Worm (Caenorhabditis elegans) whole organism, L3 larva: ENCODE measurements around the gene ndx-2.

ENCODE experiments used
- R02D3.7 ChIP-seq: fragments of 150-350 bp; optimal IDR thresholded peaks from 2 replicates; lab custom pipeline; 2014; ENCODE audit warnings: missing biosample characterization, missing genetic modification characterization
- ZK546.5 ChIP-seq: sonication (generic microtip); optimal IDR thresholded peaks from 2 replicates; lab custom pipeline; 2017; ENCODE audit warnings: missing biosample characterization, missing genetic modification characterization
- aly-2 ChIP-seq: fragments of 150-350 bp; optimal IDR thresholded peaks from 2 replicates; lab custom pipeline; 2014; ENCODE audit warnings: missing biosample characterization, missing genetic modification characterization
- ama-1 ChIP-seq: fragments of 150-350 bp; optimal IDR thresholded peaks from 2 replicates; lab custom pipeline; 2018
- ceh-16 ChIP-seq: sonication (generic microtip); optimal IDR thresholded peaks from 2 replicates; lab custom pipeline; 2017; ENCODE audit warnings: missing biosample characterization, missing genetic modification characterization
- ceh-28 ChIP-seq: fragments of 150-350 bp; optimal IDR thresholded peaks from 2 replicates; lab custom pipeline; 2014; ENCODE audit warnings: missing biosample characterization, missing genetic modification reagents, missing genetic modification characterization
- ceh-82 ChIP-seq: fragments of 150-350 bp; optimal IDR thresholded peaks from 2 replicates; lab custom pipeline; 2014; ENCODE audit warnings: missing biosample characterization, missing genetic modification characterization
- ceh-9 ChIP-seq: sonication (generic microtip); optimal IDR thresholded peaks from 2 replicates; lab custom pipeline; 2018; ENCODE audit warnings: missing biosample characterization, missing genetic modification characterization
- daf-12 ChIP-seq: fragments of 150-350 bp; optimal IDR thresholded peaks from 2 replicates; lab custom pipeline; 2014; ENCODE audit warnings: missing biosample characterization, missing genetic modification reagents, missing genetic modification characterization
- egl-27 ChIP-seq: sonication (generic microtip); optimal IDR thresholded peaks from 4 replicates; lab custom pipeline; 2017; ENCODE audit warnings: missing biosample characterization, missing genetic modification reagents, missing genetic modification characterization
- egl-5 ChIP-seq: fragments of 150-350 bp; optimal IDR thresholded peaks from 2 replicates; lab custom pipeline; 2017; ENCODE audit warnings: missing biosample characterization, missing genetic modification reagents, missing genetic modification characterization, inconsistent platforms
- elt-1 ChIP-seq: fragments of 150-350 bp; optimal IDR thresholded peaks from 2 replicates; lab custom pipeline; 2014; ENCODE audit warnings: missing biosample characterization, missing genetic modification characterization
- elt-2 ChIP-seq: sonication (generic microtip); optimal IDR thresholded peaks from 2 replicates; lab custom pipeline; 2016; ENCODE audit warnings: missing genetic modification reagents, mild to moderate bottlenecking, missing genetic modification characterization, missing compliant biosample characterization
- elt-3 ChIP-seq, 3 experiments: fragments of 150-350 bp in 1 of 3; sonication (generic microtip) in 2 of 3; optimal IDR thresholded peaks; 2 replicates in 2 of 3; 4 replicates in 1 of 3; lab custom pipeline; 2014 to 2017; ENCODE audit warnings: missing biosample characterization in 3 of 3, missing genetic modification characterization in 3 of 3
- eor-1 ChIP-seq, 2 experiments: fragments of 150-350 bp; optimal IDR thresholded peaks; 2 replicates each; lab custom pipeline; 2014 to 2018; ENCODE audit warnings: missing biosample characterization in 2 of 2, missing genetic modification characterization in 2 of 2
- fkh-10 ChIP-seq: sonication (generic microtip); optimal IDR thresholded peaks from 2 replicates; lab custom pipeline; 2017; ENCODE audit warnings: missing biosample characterization, missing genetic modification reagents, missing genetic modification characterization
- fkh-2 ChIP-seq: fragments of 150-350 bp; optimal IDR thresholded peaks from 2 replicates; lab custom pipeline; 2014; ENCODE audit warnings: missing biosample characterization, missing genetic modification reagents, missing genetic modification characterization
- fos-1 ChIP-seq: fragments of 150-350 bp; optimal IDR thresholded peaks from 2 replicates; lab custom pipeline; 2014; ENCODE audit warnings: missing biosample characterization, missing genetic modification characterization
- hmg-11 ChIP-seq: sonication (generic microtip); optimal IDR thresholded peaks from 2 replicates; lab custom pipeline; 2016; ENCODE audit warnings: missing genetic modification characterization, missing compliant biosample characterization
- jun-1 ChIP-seq: fragments of 150-350 bp; optimal IDR thresholded peaks from 2 replicates; lab custom pipeline; 2014; ENCODE audit warnings: missing biosample characterization, missing genetic modification reagents, missing genetic modification characterization
- lin-15B ChIP-seq: fragments of 150-350 bp; optimal IDR thresholded peaks from 2 replicates; lab custom pipeline; 2014; ENCODE audit warnings: missing biosample characterization, missing genetic modification characterization
- lin-39 ChIP-seq: fragments of 150-350 bp; optimal IDR thresholded peaks from 2 replicates; lab custom pipeline; 2018; ENCODE audit warnings: missing biosample characterization, missing genetic modification reagents, missing genetic modification characterization
- lsy-12 ChIP-seq: sonication (generic microtip); optimal IDR thresholded peaks from 2 replicates; lab custom pipeline; 2016; ENCODE audit warnings: mild to moderate bottlenecking, missing genetic modification characterization, missing compliant biosample characterization
- mdl-1 ChIP-seq: fragments of 150-350 bp; optimal IDR thresholded peaks from 2 replicates; lab custom pipeline; 2014; ENCODE audit warnings: missing biosample characterization, missing genetic modification characterization
- mml-1 ChIP-seq: fragments of 150-350 bp; sonication (generic microtip); optimal IDR thresholded peaks from 3 replicates; lab custom pipeline; 2014; ENCODE audit warnings: missing biosample characterization, missing genetic modification characterization
- nfya-1 ChIP-seq: sonication (generic microtip); optimal IDR thresholded peaks from 2 replicates; lab custom pipeline; 2017; ENCODE audit warnings: missing genetic modification characterization, mild to moderate bottlenecking, missing compliant biosample characterization, antibody characterized with exemption, moderate library complexity; ENCODE audit not compliant: insufficient read depth
- nhr-11 ChIP-seq: fragments of 150-350 bp; optimal IDR thresholded peaks from 2 replicates; lab custom pipeline; 2014; ENCODE audit warnings: missing biosample characterization, missing genetic modification characterization
- nhr-12 ChIP-seq: fragments of 150-350 bp; optimal IDR thresholded peaks from 2 replicates; lab custom pipeline; 2014; ENCODE audit warnings: missing biosample characterization, missing genetic modification characterization
- nhr-23 ChIP-seq: fragments of 150-350 bp; optimal IDR thresholded peaks from 2 replicates; lab custom pipeline; 2014; ENCODE audit warnings: missing biosample characterization, missing genetic modification reagents, missing genetic modification characterization
- nhr-237 ChIP-seq: fragments of 150-350 bp; optimal IDR thresholded peaks from 2 replicates; lab custom pipeline; 2014; ENCODE audit warnings: missing biosample characterization, missing genetic modification characterization
- nhr-25 ChIP-seq: sonication (generic microtip); optimal IDR thresholded peaks from 2 replicates; lab custom pipeline; 2017; ENCODE audit warnings: missing biosample characterization, missing genetic modification characterization
- nhr-28 ChIP-seq: fragments of 150-350 bp; optimal IDR thresholded peaks from 2 replicates; lab custom pipeline; 2014; ENCODE audit warnings: missing biosample characterization, missing genetic modification characterization
- nhr-43 ChIP-seq: sonication (generic microtip); optimal IDR thresholded peaks from 2 replicates; lab custom pipeline; 2016; ENCODE audit warnings: mild to moderate bottlenecking, missing genetic modification characterization, missing compliant biosample characterization; ENCODE audit not compliant: poor library complexity, severe bottlenecking
- nhr-67 ChIP-seq: fragments of 150-350 bp; optimal IDR thresholded peaks from 2 replicates; lab custom pipeline; 2014; ENCODE audit warnings: missing biosample characterization, missing genetic modification characterization
- nhr-76 ChIP-seq: fragments of 150-350 bp; sonication (generic microtip); optimal IDR thresholded peaks from 5 replicates; lab custom pipeline; 2014; ENCODE audit warnings: missing biosample characterization, missing genetic modification characterization
- nhr-77 ChIP-seq: fragments of 150-350 bp; optimal IDR thresholded peaks from 2 replicates; lab custom pipeline; 2014; ENCODE audit warnings: missing biosample characterization, missing genetic modification characterization
- pha-4 ChIP-seq: fragments of 150-350 bp; optimal IDR thresholded peaks from 2 replicates; lab custom pipeline; 2014; ENCODE audit warnings: missing biosample characterization, missing genetic modification reagents, missing genetic modification characterization
- pqm-1 ChIP-seq: fragments of 150-350 bp; optimal IDR thresholded peaks from 2 replicates; lab custom pipeline; 2017; ENCODE audit warnings: missing biosample characterization, missing genetic modification characterization, inconsistent platforms
- sea-2 ChIP-seq: fragments of 150-350 bp; sonication (generic microtip); optimal IDR thresholded peaks from 4 replicates; lab custom pipeline; 2014; ENCODE audit warnings: missing biosample characterization, missing genetic modification reagents, missing genetic modification characterization
- skn-1 ChIP-seq: fragments of 150-350 bp; optimal IDR thresholded peaks from 2 replicates; lab custom pipeline; 2014; ENCODE audit warnings: missing biosample characterization, missing genetic modification characterization
- snpc-4 ChIP-seq: fragments of 150-350 bp; optimal IDR thresholded peaks from 2 replicates; lab custom pipeline; 2014; ENCODE audit warnings: missing biosample characterization, missing genetic modification characterization
- tbx-2 ChIP-seq: sonication (generic microtip); optimal IDR thresholded peaks from 2 replicates; lab custom pipeline; 2016; ENCODE audit warnings: mild to moderate bottlenecking, missing genetic modification characterization, missing compliant biosample characterization
- unc-39 ChIP-seq: sonication (generic microtip); optimal IDR thresholded peaks from 4 replicates; lab custom pipeline; 2017; ENCODE audit warnings: missing biosample characterization, missing genetic modification characterization
- unc-62 ChIP-seq: fragments of 150-350 bp; sonication (generic microtip); optimal IDR thresholded peaks from 4 replicates; lab custom pipeline; 2014; ENCODE audit warnings: missing biosample characterization, missing genetic modification reagents, missing genetic modification characterization
- zag-1 ChIP-seq: fragments of 150-350 bp; optimal IDR thresholded peaks from 2 replicates; lab custom pipeline; 2014; ENCODE audit warnings: missing biosample characterization, missing genetic modification characterization
- ztf-11 ChIP-seq: fragments of 150-350 bp; optimal IDR thresholded peaks from 2 replicates; lab custom pipeline; 2014; ENCODE audit warnings: missing biosample characterization, missing genetic modification characterization
- ztf-4 ChIP-seq: fragments of 150-350 bp; optimal IDR thresholded peaks from 2 replicates; lab custom pipeline; 2014; ENCODE audit warnings: missing biosample characterization, missing genetic modification characterization

ndx-2 gene

DNA sequence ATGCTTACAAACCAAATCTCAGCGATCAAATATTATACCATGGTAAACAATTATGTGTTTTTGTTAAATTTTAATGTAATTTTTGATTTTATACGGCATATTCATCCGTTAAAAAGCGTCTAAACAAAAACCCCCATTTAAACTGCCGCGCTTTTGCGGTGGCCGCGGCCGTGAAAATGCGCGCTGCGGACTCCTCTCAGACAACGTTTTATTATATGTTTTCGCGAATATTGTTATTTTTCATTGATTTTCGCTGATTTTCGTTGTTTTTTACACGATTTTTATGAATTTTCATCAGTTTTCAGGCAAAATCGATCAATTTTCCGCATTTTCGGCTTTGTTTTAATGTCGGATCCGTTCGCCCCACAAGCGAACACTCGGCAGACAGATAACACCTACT, 26.3 kb downstream of the ndx-2 start, which contains the start of gene W02H5.19:
Gene W02H5.19, plus strand, starts transcription at position 346 of the 400 bp plus-strand sequence.
- no peak for TF ChIP-seq ceh-16 (tag; lab: Kevin White, UChicago)
- peak; percentile 69 for TF ChIP-seq pha-4 (tag; lab: Kevin White, UChicago)
- TF ChIP-seq nhr-43 (tag; lab: Kevin White, UChicago) = peak; percentile 93
- no peak for TF ChIP-seq nhr-11
- no peak for TF ChIP-seq mml-1 (tag; lab: Kevin White, UChicago)
- TF ChIP-seq nhr-67 (tag; lab: Kevin White, UChicago) = no peak
- no peak for TF ChIP-seq egl-5
- TF ChIP-seq mdl-1 = no peak
- peak; percentile 77 for TF ChIP-seq nfya-1 (tag; lab: Kevin White, UChicago)
- TF ChIP-seq sea-2 (GFP tag; lab: Kevin White, UChicago) = no peak
- no peak for TF ChIP-seq nhr-12 (tag; lab: Kevin White, UChicago)
- no peak for TF ChIP-seq ama-1 (lab: Kevin White, UChicago)
- TF ChIP-seq ztf-11 = no peak
- no peak for TF ChIP-seq fkh-10 (GFP tag; lab: Kevin White, UChicago)
- no peak for TF ChIP-seq ceh-9 (tag; lab: Kevin White, UChicago)
- no peak for TF ChIP-seq nhr-28 (tag; lab: Kevin White, UChicago)
- TF ChIP-seq fkh-2 (tag; lab: Kevin White, UChicago) = no peak
- TF ChIP-seq nhr-77 (tag; lab: Kevin White, UChicago) = peak; percentile 51
- TF ChIP-seq R02D3.7 (tag; lab: Kevin White, UChicago) = peak; percentile 32
- TF ChIP-seq egl-27 (tag; lab: Kevin White, UChicago) = no peak
- peak; percentile 17 for TF ChIP-seq pqm-1 (tag; lab: Kevin White, UChicago)
- TF ChIP-seq hmg-11 = peak; percentile 64
- TF ChIP-seq lin-15B (tag; lab: Kevin White, UChicago) = peak; percentile 72
- no peak for TF ChIP-seq daf-12 (tag; lab: Kevin White, UChicago)
- no peak for TF ChIP-seq ZK546.5 (tag; lab: Kevin White, UChicago)
- no peak for TF ChIP-seq skn-1 (tag; lab: Kevin White, UChicago)
- no peak for TF ChIP-seq unc-39 (tag; lab: Kevin White, UChicago)
- TF ChIP-seq lsy-12 (tag; lab: Kevin White, UChicago) = peak; percentile 72
- TF ChIP-seq nhr-25 (tag; lab: Kevin White, UChicago) = peak; percentile 7
- peak; percentile 6 for TF ChIP-seq ceh-28
- no peak for TF ChIP-seq elt-1 (tag; lab: Kevin White, UChicago)
- TF ChIP-seq unc-62 (GFP tag; lab: Kevin White, UChicago) = no peak
- no peak for TF ChIP-seq fos-1
- TF ChIP-seq snpc-4 = peak; percentile 59
- no peak for TF ChIP-seq nhr-76
- TF ChIP-seq zag-1 (tag; lab: Kevin White, UChicago) = no peak
- TF ChIP-seq tbx-2 (tag; lab: Kevin White, UChicago) = no peak
- peak; percentile 24 for TF ChIP-seq elt-2 (tag; lab: Kevin White, UChicago)
- no peak for TF ChIP-seq eor-1 (tag; optimal IDR thresholded peaks at IDR 0.05; lab: Kevin White, UChicago)
- peak; percentile 74 for TF ChIP-seq nhr-23 (tag; lab: Kevin White, UChicago)
- peak; percentile 57 for TF ChIP-seq lin-39
- no peak for TF ChIP-seq ztf-4 (tag; lab: Kevin White, UChicago)
- TF ChIP-seq nhr-237 (tag; lab: Kevin White, UChicago) = no peak
- TF ChIP-seq ceh-82 (tag; lab: Kevin White, UChicago) = no peak
- TF ChIP-seq aly-2 (tag; lab: Kevin White, UChicago) = no peak
- no peak for TF ChIP-seq elt-3 (tag; optimal IDR thresholded peaks at IDR 0.05; lab: Kevin White, UChicago)
- no peak for TF ChIP-seq jun-1
